Fruit fly (Drosophila melanogaster): Measurements from ENCODE around the gene CG33270.

The CG33270 gene

dm6 chr3L:11587720-11588580 lies 9.5 kb upstream of the CG33270 start, which contains the start of gene rt (continued):
- TF ChIP-seq D19A (tag; optimal IDR thresholded peaks at IDR 0.05) (peak; percentile 58), CG11085 (GFP tag; IDR thresholded peaks at IDR 0.05) (no peak), fru (optimal IDR thresholded peaks at IDR 0.05) (no peak), Myb (GFP tag; optimal IDR thresholded peaks at IDR 0.05) (no peak), CG4328 (GFP tag; optimal IDR thresholded peaks at IDR 0.05) (no peak), al (GFP tag; IDR thresholded peaks at IDR 0.05) (peak; percentile 38; the same call in 1 of the 2 replicates), CG1529 (GFP tag; optimal IDR thresholded peaks at IDR 0.05) (peak; percentile 56), CG6791 (GFP tag; IDR thresholded peaks at IDR 0.05; ENCODE audit: partially characterized antibody) (no peak), CG4730 (GFP tag; IDR thresholded peaks at IDR 0.05) (no peak), CG11398 (GFP tag; optimal IDR thresholded peaks at IDR 0.05) (no peak), gfzf (GFP tag; optimal IDR thresholded peaks at IDR 0.05) (no peak), Dip3 (GFP tag; optimal IDR thresholded peaks at IDR 0.05) (no peak), mirr (GFP tag; optimal IDR thresholded peaks at IDR 0.05) (no peak), Tbp (GFP tag; optimal IDR thresholded peaks at IDR 0.05) (no peak), YL-1 (GFP tag; optimal IDR thresholded peaks at IDR 0.05) (no peak), Hr39 (optimal IDR thresholded peaks at IDR 0.05) (no peak), Fer1 (GFP tag; optimal IDR thresholded peaks at IDR 0.05) (peak; percentile 40), Hr78 (GFP tag; optimal IDR thresholded peaks at IDR 0.05) (no peak), lilli (GFP tag; optimal IDR thresholded peaks at IDR 0.05) (peak; percentile 47), Poxn (GFP tag; IDR thresholded peaks at IDR 0.05) (no peak), sc (optimal IDR thresholded peaks at IDR 0.05) (no peak), sc (GFP tag; optimal IDR thresholded peaks at IDR 0.05) (peak; percentile 47), CG7556 (GFP tag; optimal IDR thresholded peaks at IDR 0.05) (peak; percentile 58), CG10565 (GFP tag; optimal IDR thresholded peaks at IDR 0.05) (no peak), Atf3 (GFP tag; optimal IDR thresholded peaks at IDR 0.05) (peak; percentile 2), pho (GFP tag; optimal IDR thresholded peaks at IDR 0.05) (no peak), CG8388 (GFP tag; optimal IDR thresholded peaks at IDR 0.05) (peak; percentile 64), grn (GFP tag; optimal IDR thresholded peaks at IDR 0.05) (no peak), kay (GFP tag; optimal IDR thresholded peaks at IDR 0.05) (no peak), CG4707 (GFP tag; optimal IDR thresholded peaks at IDR 0.05) (peak; percentile 97), CG10321 (GFP tag; IDR thresholded peaks at IDR 0.05) (no peak), CG17568 (GFP tag; optimal IDR thresholded peaks at IDR 0.05) (no peak), CG1602 (GFP tag; optimal IDR thresholded peaks at IDR 0.05) (peak; percentile 38), crc (GFP tag; optimal IDR thresholded peaks at IDR 0.05) (no peak), CG9727 (GFP tag; optimal IDR thresholded peaks at IDR 0.05) (peak; percentile 64), CG9797 (GFP tag; optimal IDR thresholded peaks at IDR 0.05) (no peak), bbx (GFP tag; IDR thresholded peaks at IDR 0.05; ENCODE audit: partially characterized antibody) (no peak), lab (GFP tag; optimal IDR thresholded peaks at IDR 0.05) (peak; percentile 15), CG1832 (GFP tag; optimal IDR thresholded peaks at IDR 0.05) (no peak), Sry-β (GFP tag; optimal IDR thresholded peaks at IDR 0.05) (peak; percentile 85), CG34422 (GFP tag; IDR thresholded peaks at IDR 0.05) (peak; percentile 28; the same call in 1 of the 3 replicates), stwl (tag; optimal IDR thresholded peaks at IDR 0.05) (peak; percentile 31), pzg (GFP tag; optimal IDR thresholded peaks at IDR 0.05) (no peak), CG4424 (GFP tag; optimal IDR thresholded peaks at IDR 0.05) (peak; percentile 66), CG15011 (GFP tag; optimal IDR thresholded peaks at IDR 0.05) (peak; percentile 27), CG10366 (GFP tag; IDR thresholded peaks at IDR 0.05) (0 out of 2 replicates have a peak, but pooled peaks have one; percentile 16), gsb-n (tag; optimal IDR thresholded peaks at IDR 0.05) (peak; percentile 60), tup (GFP tag; optimal IDR thresholded peaks at IDR 0.05) (no peak), Meics (GFP tag; optimal IDR thresholded peaks at IDR 0.05) (peak; percentile 29), CG3847 (GFP tag; IDR thresholded peaks at IDR 0.05) (peak; percentile 36; the same call in 1 of the 2 replicates)

Data from whole organism, embryonic.